Fruit fly (Drosophila melanogaster) S2 (cell line): Measurements from ENCODE around the gene CG7394.
"Not testable (repeated sequence)": the region's sequence is repeated elsewhere in the genome, so short reads cannot be mapped to it uniquely, and the experiment has no call there.

ENCODE experiments used
- CG8478 ChIP-seq: fragments of >200 bp; optimal IDR thresholded peaks from 2 replicates; lab custom pipeline; 2018
- CTCF ChIP-seq, 2 experiments: fragments of >200 bp; optimal IDR thresholded peaks; 2 replicates each; lab custom pipeline; 2018

The CG7394 gene

dm6 chr3L:11578847-11579246 is 17.1 kb downstream of the CG7394 start:
- TF ChIP-seq CTCF (optimal IDR thresholded peaks at IDR 0.05; lab: Kevin White, UChicago): no peak
- TF ChIP-seq CG8478 (lab: Kevin White, UChicago): no peak

- no peak for TF ChIP-seq CG8478 (lab: Kevin White, UChicago)
- no peak for TF ChIP-seq CTCF (optimal IDR thresholded peaks at IDR 0.05; lab: Kevin White, UChicago)
These were observed 18.1 kb downstream of the CG7394 start, which contains the start of gene CG43390 for dm6 chr3L:11579919-11580318. CG43390 (minus strand) TSS chr3L:11579950.

dm6 chr3L:11580919-11581318 is 19.1 kb downstream of the CG7394 start, which contains the start of gene CG43391:
CG43391 (minus strand) TSS chr3L:11581019.
- TF ChIP-seq CG8478 (lab: Kevin White, UChicago) (no peak), CTCF (optimal IDR thresholded peaks at IDR 0.05; lab: Kevin White, UChicago) (no peak)

dm6 chr3L:11582097-11582496 is 20.3 kb downstream of the CG7394 start, which contains the start of gene CG33269:
CG33269 (minus strand) TSS chr3L:11582197.
- no peak for TF ChIP-seq CTCF (optimal IDR thresholded peaks at IDR 0.05; lab: Kevin White, UChicago)
- TF ChIP-seq CG8478 (lab: Kevin White, UChicago): no peak

dm6 chr3L:11583964-11584363 is 22.2 kb downstream of the CG7394 start, which contains the start of gene CG32086:
CG32086 (minus strand) TSS chr3L:11584064.
- TF ChIP-seq CG8478 (lab: Kevin White, UChicago): no peak
- TF ChIP-seq CTCF (optimal IDR thresholded peaks at IDR 0.05; lab: Kevin White, UChicago): no peak

- TF ChIP-seq CG8478 (lab: Kevin White, UChicago) (no peak), CTCF (optimal IDR thresholded peaks at IDR 0.05; lab: Kevin White, UChicago) (no peak)
These were observed 25.1 kb downstream of the CG7394 start for dm6 chr3L:11586794-11587462.

- TF ChIP-seq CG8478 (lab: Kevin White, UChicago) (no peak), CTCF (optimal IDR thresholded peaks at IDR 0.05; lab: Kevin White, UChicago) (no peak)
These were observed 26.2 kb downstream of the CG7394 start, which contains the start of gene rt for dm6 chr3L:11587720-11588580. rt (minus strand) TSS chr3L:11587770.

dm6 chr3L:11588594-11588993 is 26.8 kb downstream of the CG7394 start:
- TF ChIP-seq CTCF (optimal IDR thresholded peaks at IDR 0.05; lab: Kevin White, UChicago): no peak
- TF ChIP-seq CG8478 (lab: Kevin White, UChicago): no peak

- TF ChIP-seq CG8478 (lab: Kevin White, UChicago); CTCF (optimal IDR thresholded peaks at IDR 0.05; lab: Kevin White, UChicago): not testable (repeated sequence)
These were observed 27.6 kb downstream of the CG7394 start, which contains the start of gene CG7377 for dm6 chr3L:11589395-11589794. CG7377 (plus strand) TSS chr3L:11589695.

dm6 chr3L:11591131-11591530 is 29.3 kb downstream of the CG7394 start, which contains the start of gene CG33268:
CG33268 (minus strand) TSS chr3L:11591231.
- no peak for TF ChIP-seq CTCF (optimal IDR thresholded peaks at IDR 0.05; lab: Kevin White, UChicago)
- TF ChIP-seq CG8478 (lab: Kevin White, UChicago): no peak

- no peak for TF ChIP-seq CTCF (optimal IDR thresholded peaks at IDR 0.05; lab: Kevin White, UChicago)
- TF ChIP-seq CG8478 (lab: Kevin White, UChicago): no peak
These were observed 30.0 kb downstream of the CG7394 start for dm6 chr3L:11591803-11592202.

- TF ChIP-seq CG8478 (lab: Kevin White, UChicago) (no peak), CTCF (optimal IDR thresholded peaks at IDR 0.05; lab: Kevin White, UChicago) (no peak)
These were observed 32.0 kb downstream of the CG7394 start for dm6 chr3L:11593778-11594177.

- no peak for TF ChIP-seq CTCF (optimal IDR thresholded peaks at IDR 0.05; lab: Kevin White, UChicago)
- no peak for TF ChIP-seq CG8478 (lab: Kevin White, UChicago)
These were observed 34.9 kb downstream of the CG7394 start, which contains the start of gene CG7368 for dm6 chr3L:11596585-11597252. CG7368 (plus strand) TSS chr3L:11597202.

- TF ChIP-seq CG8478 (lab: Kevin White, UChicago) (no peak), CTCF (optimal IDR thresholded peaks at IDR 0.05; lab: Kevin White, UChicago) (no peak)
These were observed 37.5 kb downstream of the CG7394 start for dm6 chr3L:11599255-11599654.
